Worm (Caenorhabditis elegans): ENCODE measurements around the gene ist-1.

ist-1 gene

ce11 chrX:7177341-7177740, 50.9 kb downstream of the ist-1 start, which contains the start of gene F43E12.1:
TSS of gene F43E12.1 (plus strand) at chrX:7177641.
- TF ChIP-seq mep-1 (tag; optimal IDR thresholded peaks at IDR 0.05) (no peak), nhr-76 (tag; optimal IDR thresholded peaks at IDR 0.05) (no peak), ZK546.5 (tag; optimal IDR thresholded peaks at IDR 0.05) (no peak), fkh-10 (GFP tag; optimal IDR thresholded peaks at IDR 0.05) (no peak), tag-97 (GFP tag; IDR thresholded peaks at IDR 0.05) (no peak)

- TF ChIP-seq daf-19 (GFP tag; conservative IDR thresholded peaks at IDR 0.05) (no peak), ztf-7 (tag; optimal IDR thresholded peaks at IDR 0.05) (peak; percentile 92), php-3 (GFP tag; IDR thresholded peaks at IDR 0.05) (peak; percentile 89), zip-2 (tag; optimal IDR thresholded peaks at IDR 0.05) (peak; percentile 86), hlh-11 (tag; optimal IDR thresholded peaks at IDR 0.05) (peak; percentile 93), cey-2 (tag; optimal IDR thresholded peaks at IDR 0.05; ENCODE audit: borderline replicate concordance, insufficient read depth) (no peak), snpc-1.2 (GFP tag; IDR thresholded peaks at IDR 0.05) (no peak), hmg-1.1 (GFP tag; IDR thresholded peaks at IDR 0.05) (peak; percentile 98), D1046.2 (GFP tag; IDR thresholded peaks at IDR 0.05) (0 out of 2 replicates have a peak, but pooled peaks have one; percentile 49), madf-5 (GFP tag; IDR thresholded peaks at IDR 0.05) (no peak), nhr-77 (tag; optimal IDR thresholded peaks at IDR 0.05) (peak; percentile 99), dpl-1 (GFP tag; optimal IDR thresholded peaks at IDR 0.05) (peak; percentile 66), set-16 (GFP tag; IDR thresholded peaks at IDR 0.05) (no peak), rbr-2 (tag; optimal IDR thresholded peaks at IDR 0.05) (peak; percentile 94), mxl-3 (GFP tag; optimal IDR thresholded peaks at IDR 0.05) (peak; percentile 90), dmd-9 (GFP tag; IDR thresholded peaks at IDR 0.05) (no peak), F10B5.3 (tag; optimal IDR thresholded peaks at IDR 0.05) (peak; percentile 66), ceh-32 (tag; optimal IDR thresholded peaks at IDR 0.05; ENCODE audit: poor library complexity) (peak; percentile 49), nhr-42 (GFP tag; IDR thresholded peaks at IDR 0.05) (peak; percentile 97), hif-1 (tag; optimal IDR thresholded peaks at IDR 0.05) (peak in 1 of 2 experiments; percentile 51), nhr-237 (tag; optimal IDR thresholded peaks at IDR 0.05) (peak; percentile 72), aha-1 (tag) (peak; percentile 86), ztf-11 (tag; optimal IDR thresholded peaks at IDR 0.05) (no peak), daf-16 (GFP tag; optimal IDR thresholded peaks at IDR 0.05) (peak; percentile 76 to 91), daf-16 (tag; optimal IDR thresholded peaks at IDR 0.05) (peak; percentile 86), hlh-30 (tag; optimal IDR thresholded peaks at IDR 0.05; ENCODE audit: insufficient read depth) (peak; percentile 87), zag-1 (tag; optimal IDR thresholded peaks at IDR 0.05) (no peak), F37D6.2 (tag; optimal IDR thresholded peaks at IDR 0.05) (peak; percentile 86), pha-4 (GFP tag; IDR thresholded peaks at IDR 0.05) (peak; percentile 84), pha-4 (tag; optimal IDR thresholded peaks at IDR 0.05) (peak; percentile 50), ceh-28 (tag; optimal IDR thresholded peaks at IDR 0.05) (peak; percentile 38), ceh-82 (tag; optimal IDR thresholded peaks at IDR 0.05) (no peak), daf-8 (GFP tag; IDR thresholded peaks at IDR 0.05) (0 out of 2 replicates have a peak, but pooled peaks have one; percentile 16), arid-1 (GFP tag; conservative IDR thresholded peaks at IDR 0.05) (no peak), ctbp-1 (GFP tag; IDR thresholded peaks at IDR 0.05) (no peak), nhr-102 (tag; optimal IDR thresholded peaks at IDR 0.05) (peak; percentile 98), dmd-8 (GFP tag; IDR thresholded peaks at IDR 0.05) (no peak), zfp-2 (tag; optimal IDR thresholded peaks at IDR 0.05) (peak; percentile 47), Y105C5A.15 (GFP tag; IDR thresholded peaks at IDR 0.05) (no peak), ceh-62 (tag; optimal IDR thresholded peaks at IDR 0.05) (no peak), nhr-28 (tag; optimal IDR thresholded peaks at IDR 0.05) (peak; percentile 95), mdl-1 (tag; optimal IDR thresholded peaks at IDR 0.05) (peak; percentile 18 to 80), nhr-11 (tag; optimal IDR thresholded peaks at IDR 0.05) (peak; percentile 75), lin-29 (GFP tag; IDR thresholded peaks at IDR 0.05) (peak; percentile 90), jun-1 (tag; optimal IDR thresholded peaks at IDR 0.05) (peak; percentile 97), saeg-2 (GFP tag; IDR thresholded peaks at IDR 0.05) (peak; percentile 81; the same call in 1 of the 2 replicates)
These were observed 55.2 kb downstream of the ist-1 start for ce11 chrX:7181627-7182026.

Data from whole organism, L4 larva.